Worm (Caenorhabditis elegans): Measurements from ENCODE around the gene Y39G8B.2.
A peak's percentile ranks its signal among the peaks of the same experiment; 100 is the strongest.

The Y39G8B.2 gene

DNA sequence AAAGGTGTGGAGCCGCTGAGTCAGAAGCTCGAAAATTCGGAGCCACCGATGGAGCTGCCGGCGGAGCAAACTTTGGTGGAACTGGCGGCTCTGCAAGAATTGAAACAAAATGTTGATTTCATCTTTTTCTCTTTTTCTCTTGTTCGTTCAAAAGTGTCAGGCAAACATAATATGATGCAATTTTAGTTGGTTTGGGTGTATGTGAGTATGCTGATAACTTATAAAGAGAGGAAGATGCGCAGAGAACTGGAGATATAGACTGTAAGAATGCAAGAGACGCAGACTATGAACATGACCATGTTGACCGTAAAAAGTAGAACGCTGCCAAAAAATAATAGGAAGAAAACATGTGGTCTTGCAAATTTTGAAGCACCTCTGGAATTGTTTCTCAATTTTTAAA, 21.9 kb downstream of the Y39G8B.2 start (continued):
- TF ChIP-seq zfp-2 (tag; optimal IDR thresholded peaks at IDR 0.05) (no peak), jun-1 (tag; optimal IDR thresholded peaks at IDR 0.05) (peak; percentile 7), F10B5.3 (tag; optimal IDR thresholded peaks at IDR 0.05) (no peak), R02D3.7 (tag; optimal IDR thresholded peaks at IDR 0.05) (no peak), pqm-1 (tag; optimal IDR thresholded peaks at IDR 0.05) (peak; percentile 79), nhr-11 (tag; optimal IDR thresholded peaks at IDR 0.05) (no peak), nhr-42 (GFP tag; IDR thresholded peaks at IDR 0.05) (no peak), dve-1 (tag; optimal IDR thresholded peaks at IDR 0.05; ENCODE audit: insufficient read depth) (peak; percentile 91), dmd-6 (GFP tag; IDR thresholded peaks at IDR 0.05) (peak; percentile 83), ztf-7 (tag; optimal IDR thresholded peaks at IDR 0.05) (peak; percentile 99), F49E8.2 (tag; optimal IDR thresholded peaks at IDR 0.05; ENCODE audit: borderline replicate concordance) (no peak), nhr-111 (GFP tag; optimal IDR thresholded peaks at IDR 0.05) (no peak), tra-1 (GFP tag; IDR thresholded peaks at IDR 0.05) (no peak), Y75B8A.6 (GFP tag; IDR thresholded peaks at IDR 0.05) (no peak), dmd-9 (GFP tag; IDR thresholded peaks at IDR 0.05) (no peak), mep-1 (tag; optimal IDR thresholded peaks at IDR 0.05) (peak; percentile 77), skn-1 (tag; optimal IDR thresholded peaks at IDR 0.05) (no peak), mxl-3 (GFP tag; optimal IDR thresholded peaks at IDR 0.05) (peak; percentile 39), fos-1 (tag; optimal IDR thresholded peaks at IDR 0.05) (no peak), daf-12 (tag; optimal IDR thresholded peaks at IDR 0.05) (no peak), unc-62 (GFP tag; optimal IDR thresholded peaks at IDR 0.05 in 1 of 2) (peak in 1 of 2 experiments; percentile 39), unc-62 (tag; optimal IDR thresholded peaks at IDR 0.05) (no peak), ztf-11 (tag; optimal IDR thresholded peaks at IDR 0.05) (no peak), gei-8 (GFP tag; optimal IDR thresholded peaks at IDR 0.05) (no peak), zip-11 (GFP tag; IDR thresholded peaks at IDR 0.05) (no peak), madf-5 (GFP tag; IDR thresholded peaks at IDR 0.05) (no peak), nhr-25 (tag; optimal IDR thresholded peaks at IDR 0.05; ENCODE audit: borderline replicate concordance, insufficient read depth) (no peak), ctbp-1 (GFP tag; IDR thresholded peaks at IDR 0.05) (no peak), daf-8 (GFP tag; IDR thresholded peaks at IDR 0.05) (no peak), ceh-44 (GFP tag; IDR thresholded peaks at IDR 0.05) (no peak), Y5F2A.4 (GFP tag; optimal IDR thresholded peaks at IDR 0.05) (no peak), snpc-4 (tag; optimal IDR thresholded peaks at IDR 0.05) (no peak), lin-1 (GFP tag; IDR thresholded peaks at IDR 0.05) (peak; percentile 51; the same call in 1 of the 2 replicates), F26F4.8 (GFP tag; conservative IDR thresholded peaks at IDR 0.05) (no peak), ces-1 (GFP tag; optimal IDR thresholded peaks at IDR 0.05) (no peak), lin-38 (GFP tag; IDR thresholded peaks at IDR 0.05) (no peak), hif-1 (tag; optimal IDR thresholded peaks at IDR 0.05) (peak in 1 of 2 experiments; percentile 63), set-16 (GFP tag; IDR thresholded peaks at IDR 0.05) (peak; percentile 11; the same call in 1 of the 2 replicates), zfp-3 (GFP tag; conservative IDR thresholded peaks at IDR 0.05) (no peak), php-3 (GFP tag; IDR thresholded peaks at IDR 0.05) (peak; percentile 47; the same call in 1 of the 2 replicates), saeg-2 (GFP tag; IDR thresholded peaks at IDR 0.05) (no peak), cey-2 (tag; optimal IDR thresholded peaks at IDR 0.05; ENCODE audit: borderline replicate concordance, insufficient read depth) (peak; percentile 46), daf-16 (GFP tag; optimal IDR thresholded peaks at IDR 0.05) (no peak), daf-16 (tag; optimal IDR thresholded peaks at IDR 0.05) (peak; percentile 95), mes-2 (tag; optimal IDR thresholded peaks at IDR 0.05; ENCODE audit: poor library complexity, severe bottlenecking) (peak; percentile 49), F37D6.2 (tag; optimal IDR thresholded peaks at IDR 0.05) (no peak), daf-19 (GFP tag; conservative IDR thresholded peaks at IDR 0.05) (no peak), T20F7.1 (GFP tag; optimal IDR thresholded peaks at IDR 0.05) (no peak), nhr-48 (tag; optimal IDR thresholded peaks at IDR 0.05) (peak; percentile 72), D1046.2 (GFP tag; IDR thresholded peaks at IDR 0.05) (no peak), tag-97 (GFP tag; IDR thresholded peaks at IDR 0.05) (no peak), aha-1 (tag) (peak; percentile 63)
